Worm (Caenorhabditis elegans): ENCODE results near the gene gab-1.
A peak's percentile ranks its signal among the peaks of the same experiment; 100 is the strongest.

The gab-1 gene

ce11 chrIII:12740313-12740712 is 39.2 kb downstream of the gab-1 start:
- no peak for TF ChIP-seq dmd-9 (GFP tag; IDR thresholded peaks at IDR 0.05)
- no peak for TF ChIP-seq nhr-11 (tag; optimal IDR thresholded peaks at IDR 0.05)
- TF ChIP-seq zip-2 (tag; optimal IDR thresholded peaks at IDR 0.05): no peak
- no peak for TF ChIP-seq lin-29 (GFP tag; IDR thresholded peaks at IDR 0.05)
- no peak for TF ChIP-seq ces-1 (GFP tag; optimal IDR thresholded peaks at IDR 0.05)
- TF ChIP-seq lir-3 (tag; optimal IDR thresholded peaks at IDR 0.05): no peak
- no peak for TF ChIP-seq Y48G9A.11 (GFP tag; IDR thresholded peaks at IDR 0.05)
- TF ChIP-seq ama-1 (optimal IDR thresholded peaks at IDR 0.05): no peak
- TF ChIP-seq F10B5.3 (tag; optimal IDR thresholded peaks at IDR 0.05): no peak

ce11 chrIII:12738935-12739334 is 40.6 kb downstream of the gab-1 start:
- TF ChIP-seq hmg-1.1 (GFP tag; IDR thresholded peaks at IDR 0.05): no peak
- TF ChIP-seq ctbp-1 (GFP tag; IDR thresholded peaks at IDR 0.05): no peak
- TF ChIP-seq zag-1 (tag; optimal IDR thresholded peaks at IDR 0.05): no peak
- no peak for TF ChIP-seq aha-1 (tag)
- no peak for TF ChIP-seq daf-19 (GFP tag; conservative IDR thresholded peaks at IDR 0.05)
- no peak for TF ChIP-seq F10B5.3 (tag; optimal IDR thresholded peaks at IDR 0.05)
- no peak for TF ChIP-seq snpc-1.2 (GFP tag; IDR thresholded peaks at IDR 0.05)
- TF ChIP-seq lin-13 (GFP tag; optimal IDR thresholded peaks at IDR 0.05): no peak
- no peak for TF ChIP-seq zfp-2 (tag; optimal IDR thresholded peaks at IDR 0.05)

- TF ChIP-seq mdl-1 (tag; optimal IDR thresholded peaks at IDR 0.05): no peak
- TF ChIP-seq set-16 (GFP tag; IDR thresholded peaks at IDR 0.05): peak; percentile 85
- TF ChIP-seq mep-1 (tag; optimal IDR thresholded peaks at IDR 0.05): no peak
These were observed 51.4 kb downstream of the gab-1 start for ce11 chrIII:12728149-12728548.

Measured in whole organism, L4 larva.